Worm (Caenorhabditis elegans) whole organism, early embryonic: ENCODE data around the gene aptf-3.

Experiments used
- B0310.2 ChIP-seq: sonication (generic microtip); optimal IDR thresholded peaks from 2 replicates; lab custom pipeline; 2016; ENCODE audit warnings: mild to moderate bottlenecking, missing genetic modification characterization, missing compliant biosample characterization
- F13C5.2 ChIP-seq: sonication (generic microtip); optimal IDR thresholded peaks from 2 replicates; lab custom pipeline; 2017; ENCODE audit warnings: mild to moderate bottlenecking, missing genetic modification characterization, inconsistent platforms, missing compliant biosample characterization
- aly-1 ChIP-seq: sonication (generic microtip); optimal IDR thresholded peaks from 2 replicates; lab custom pipeline; 2016; ENCODE audit warnings: missing genetic modification characterization, missing compliant biosample characterization
- ama-1 ChIP-seq: fragments of 150-350 bp; optimal IDR thresholded peaks from 2 replicates; lab custom pipeline; 2014
- ceh-13 ChIP-seq: fragments of 200-800 bp; sonication (Bioruptor generic); optimal IDR thresholded peaks from 2 replicates; lab custom pipeline; 2018; ENCODE audit warnings: mild to moderate bottlenecking, missing genetic modification characterization, missing compliant biosample characterization
- ceh-36 ChIP-seq: sonication (generic microtip); optimal IDR thresholded peaks from 2 replicates; lab custom pipeline; 2016; ENCODE audit warnings: missing genetic modification characterization, inconsistent platforms, missing compliant biosample characterization
- ets-7 ChIP-seq: sonication (generic microtip); optimal IDR thresholded peaks from 2 replicates; lab custom pipeline; 2016; ENCODE audit warnings: missing genotype, missing genetic modification characterization, missing compliant biosample characterization
- flt-1 ChIP-seq: fragments of 200-800 bp; sonication (Bioruptor generic); IDR thresholded peaks from 2 replicates; pipeline ENCODE4 v1.3.6; 2022; ENCODE audit warnings: missing genetic modification characterization, missing compliant biosample characterization
- hmbx-1 ChIP-seq: sonication (generic microtip); optimal IDR thresholded peaks from 2 replicates; lab custom pipeline; 2016; ENCODE audit warnings: mild to moderate bottlenecking, missing genetic modification characterization, missing compliant biosample characterization
- hmg-4 ChIP-seq: fragments of 200-800 bp; sonication (Bioruptor generic); optimal IDR thresholded peaks from 2 replicates; lab custom pipeline; 2018; ENCODE audit warnings: mild to moderate bottlenecking, missing genetic modification characterization, missing compliant biosample characterization
- hnd-1 ChIP-seq: sonication (generic microtip); optimal IDR thresholded peaks from 2 replicates; lab custom pipeline; 2016; ENCODE audit warnings: missing genetic modification characterization, missing compliant biosample characterization
- pes-1 ChIP-seq: fragments of 200-800 bp; sonication (Bioruptor generic); IDR thresholded peaks from 2 replicates; pipeline ENCODE4 v1.3.6; 2022; ENCODE audit warnings: missing genetic modification reagents, missing genetic modification characterization, missing compliant biosample characterization
- scrt-1 ChIP-seq: fragments of 200-800 bp; sonication (Bioruptor generic); IDR thresholded peaks from 2 replicates; pipeline ENCODE4 v1.3.6; 2022; ENCODE audit warnings: missing genetic modification characterization, missing compliant biosample characterization
- sea-1 ChIP-seq: fragments of 200-800 bp; sonication (Bioruptor generic); conservative IDR thresholded peaks from 2 replicates; pipeline ENCODE4 v1.3.6; 2022; ENCODE audit warnings: missing genetic modification characterization, missing compliant biosample characterization
- tbx-11 ChIP-seq: fragments of 200-800 bp; sonication (Bioruptor generic); IDR thresholded peaks from 2 replicates; pipeline ENCODE4 v1.3.6; 2022; ENCODE audit warnings: missing genetic modification characterization, missing compliant biosample characterization
- tbx-37 ChIP-seq: fragments of 200-800 bp; sonication (Bioruptor generic); conservative IDR thresholded peaks from 2 replicates; pipeline ENCODE4 v1.3.6; 2022; ENCODE audit warnings: missing genetic modification reagents, missing genetic modification characterization, missing compliant biosample characterization
- tra-4 ChIP-seq: sonication (generic microtip); optimal IDR thresholded peaks from 2 replicates; lab custom pipeline; 2017; ENCODE audit warnings: missing genetic modification characterization, missing compliant biosample characterization

The aptf-3 gene

DNA sequence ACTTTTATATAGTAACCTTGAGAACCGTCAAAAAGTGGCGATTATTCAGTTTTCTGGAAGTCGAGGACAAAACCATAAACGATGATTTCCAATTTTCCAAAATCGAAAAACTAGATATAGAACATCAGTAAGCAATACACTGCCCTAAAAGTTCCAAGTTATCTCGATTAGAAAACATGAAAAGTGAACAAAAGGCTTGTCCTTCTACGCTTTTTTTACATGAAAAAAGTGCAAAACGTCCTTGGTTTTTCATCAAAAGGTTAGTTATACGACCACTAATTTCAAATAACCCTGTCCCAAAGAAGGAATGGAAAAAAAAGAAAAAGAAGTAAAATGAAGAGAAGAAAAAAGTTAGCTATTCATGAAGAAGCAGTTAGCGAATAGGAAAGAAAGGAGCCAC is 8.1 kb upstream of the aptf-3 start:
- TF ChIP-seq hmbx-1 (tag; lab: Kevin White, UChicago) (no peak), scrt-1 (GFP tag; lab: Robert Waterston, UW) (no peak), F13C5.2 (tag; lab: Kevin White, UChicago) (no peak), ama-1 (lab: Kevin White, UChicago) (no peak), tbx-37 (GFP tag; lab: Robert Waterston, UW) (no peak), ceh-13 (GFP tag; lab: Kevin White, UChicago) (no peak), B0310.2 (tag; lab: Kevin White, UChicago) (no peak), hnd-1 (tag; lab: Kevin White, UChicago) (no peak), flt-1 (GFP tag; lab: Robert Waterston, UW) (no peak), aly-1 (tag; lab: Kevin White, UChicago) (no peak), pes-1 (GFP tag; lab: Robert Waterston, UW) (no peak), ets-7 (tag; lab: Kevin White, UChicago) (no peak), tra-4 (tag; lab: Kevin White, UChicago) (no peak), hmg-4 (GFP tag; lab: Kevin White, UChicago) (no peak), ceh-36 (tag; lab: Kevin White, UChicago) (no peak), tbx-11 (GFP tag; lab: Robert Waterston, UW) (no peak), sea-1 (GFP tag; lab: Robert Waterston, UW) (no peak)

- TF ChIP-seq ets-7 (tag; lab: Kevin White, UChicago) (no peak), ceh-36 (tag; lab: Kevin White, UChicago) (no peak)
Observed at ce11 chrII:8587660-8588230, 6.2 kb upstream of the aptf-3 start.

ce11 chrII:8588442-8588841 is 5.5 kb upstream of the aptf-3 start:
- no peak for TF ChIP-seq pes-1 (GFP tag; lab: Robert Waterston, UW)
- no peak for TF ChIP-seq scrt-1 (GFP tag; lab: Robert Waterston, UW)
- TF ChIP-seq flt-1 (GFP tag; lab: Robert Waterston, UW) = no peak
- no peak for TF ChIP-seq B0310.2 (tag; lab: Kevin White, UChicago)
- TF ChIP-seq ama-1 (lab: Kevin White, UChicago) = no peak
- no peak for TF ChIP-seq tbx-11 (GFP tag; lab: Robert Waterston, UW)
- TF ChIP-seq tbx-37 (GFP tag; lab: Robert Waterston, UW) = no peak
- no peak for TF ChIP-seq ceh-13 (GFP tag; lab: Kevin White, UChicago)
- no peak for TF ChIP-seq sea-1 (GFP tag; lab: Robert Waterston, UW)
- no peak for TF ChIP-seq aly-1 (tag; lab: Kevin White, UChicago)
- TF ChIP-seq hmg-4 (GFP tag; lab: Kevin White, UChicago) = no peak
- no peak for TF ChIP-seq ceh-36 (tag; lab: Kevin White, UChicago)
- no peak for TF ChIP-seq tra-4 (tag; lab: Kevin White, UChicago)
- no peak for TF ChIP-seq hnd-1 (tag; lab: Kevin White, UChicago)
- TF ChIP-seq ets-7 (tag; lab: Kevin White, UChicago) = no peak
- no peak for TF ChIP-seq F13C5.2 (tag; lab: Kevin White, UChicago)

- TF ChIP-seq ceh-13 (GFP tag; lab: Kevin White, UChicago) (no peak), hnd-1 (tag; lab: Kevin White, UChicago) (no peak), F13C5.2 (tag; lab: Kevin White, UChicago) (no peak), flt-1 (GFP tag; lab: Robert Waterston, UW) (no peak), tra-4 (tag; lab: Kevin White, UChicago) (no peak), B0310.2 (tag; lab: Kevin White, UChicago) (no peak), ets-7 (tag; lab: Kevin White, UChicago) (no peak), hmbx-1 (tag; lab: Kevin White, UChicago) (no peak), ama-1 (lab: Kevin White, UChicago) (no peak), tbx-11 (GFP tag; lab: Robert Waterston, UW) (no peak), tbx-37 (GFP tag; lab: Robert Waterston, UW) (no peak), scrt-1 (GFP tag; lab: Robert Waterston, UW) (no peak), hmg-4 (GFP tag; lab: Kevin White, UChicago) (no peak)
Observed at ce11 chrII:8589227-8589626, 4.8 kb upstream of the aptf-3 start.

- TF ChIP-seq hmbx-1 (tag; lab: Kevin White, UChicago) (no peak), B0310.2 (tag; lab: Kevin White, UChicago) (no peak), sea-1 (GFP tag; lab: Robert Waterston, UW) (no peak), tra-4 (tag; lab: Kevin White, UChicago) (no peak), flt-1 (GFP tag; lab: Robert Waterston, UW) (no peak), pes-1 (GFP tag; lab: Robert Waterston, UW) (no peak), ceh-36 (tag; lab: Kevin White, UChicago) (no peak), hnd-1 (tag; lab: Kevin White, UChicago) (no peak), tbx-11 (GFP tag; lab: Robert Waterston, UW) (no peak), ets-7 (tag; lab: Kevin White, UChicago) (no peak), aly-1 (tag; lab: Kevin White, UChicago) (no peak), F13C5.2 (tag; lab: Kevin White, UChicago) (no peak), ama-1 (lab: Kevin White, UChicago) (no peak), hmg-4 (GFP tag; lab: Kevin White, UChicago) (no peak), tbx-37 (GFP tag; lab: Robert Waterston, UW) (no peak), ceh-13 (GFP tag; lab: Kevin White, UChicago) (no peak), scrt-1 (GFP tag; lab: Robert Waterston, UW) (no peak)
Observed at ce11 chrII:8590684-8591083, 3.3 kb upstream of the aptf-3 start, which contains the start of gene aptf-4. Gene aptf-4, plus strand, starts transcription at chrII:8590984.

- TF ChIP-seq ceh-13 (GFP tag; lab: Kevin White, UChicago) = no peak
- TF ChIP-seq scrt-1 (GFP tag; lab: Robert Waterston, UW) = no peak
- no peak for TF ChIP-seq B0310.2 (tag; lab: Kevin White, UChicago)
- TF ChIP-seq flt-1 (GFP tag; lab: Robert Waterston, UW) = no peak
- TF ChIP-seq pes-1 (GFP tag; lab: Robert Waterston, UW) = no peak
- no peak for TF ChIP-seq ama-1 (lab: Kevin White, UChicago)
- no peak for TF ChIP-seq F13C5.2 (tag; lab: Kevin White, UChicago)
- no peak for TF ChIP-seq tbx-11 (GFP tag; lab: Robert Waterston, UW)
- no peak for TF ChIP-seq tbx-37 (GFP tag; lab: Robert Waterston, UW)
- no peak for TF ChIP-seq sea-1 (GFP tag; lab: Robert Waterston, UW)
- no peak for TF ChIP-seq hmg-4 (GFP tag; lab: Kevin White, UChicago)
- no peak for TF ChIP-seq tra-4 (tag; lab: Kevin White, UChicago)
- TF ChIP-seq hmbx-1 (tag; lab: Kevin White, UChicago) = no peak
- no peak for TF ChIP-seq ceh-36 (tag; lab: Kevin White, UChicago)
- TF ChIP-seq ets-7 (tag; lab: Kevin White, UChicago) = no peak
- TF ChIP-seq hnd-1 (tag; lab: Kevin White, UChicago) = no peak
Observed at ce11 chrII:8599214-8599613, 5.2 kb downstream of the aptf-3 start, which contains the start of gene F28C6.5. Gene F28C6.5, plus strand, starts transcription at chrII:8599514.
